Fruit fly (Drosophila melanogaster): ENCODE data around the gene betaggt-I.
A peak's percentile ranks its signal among the peaks of the same experiment; 100 is the strongest.

The betaggt-I gene

dm6 chr2L:4949453-4950045 is 4.2 kb downstream of the betaggt-I start, which contains the start of gene jet (continued):
- TF ChIP-seq ind (GFP tag; optimal IDR thresholded peaks at IDR 0.05) (no peak), fd64A (GFP tag; optimal IDR thresholded peaks at IDR 0.05) (no peak), Fer3 (tag; optimal IDR thresholded peaks at IDR 0.05) (no peak), CG15011 (GFP tag; optimal IDR thresholded peaks at IDR 0.05) (no peak), CG4360 (GFP tag; IDR thresholded peaks at IDR 0.05) (no peak), CG32767 (GFP tag; IDR thresholded peaks at IDR 0.05) (no peak), pros (GFP tag; optimal IDR thresholded peaks at IDR 0.05) (no peak), PHDP (tag; optimal IDR thresholded peaks at IDR 0.05) (no peak), CG15696 (tag; optimal IDR thresholded peaks at IDR 0.05) (no peak), scrt (GFP tag; optimal IDR thresholded peaks at IDR 0.05) (peak; percentile 1), Gug (GFP tag; IDR thresholded peaks at IDR 0.05) (no peak), stc (GFP tag; IDR thresholded peaks at IDR 0.05) (no peak), CG11504 (tag; optimal IDR thresholded peaks at IDR 0.05) (no peak), Hr78 (GFP tag; optimal IDR thresholded peaks at IDR 0.05) (no peak), knrl (GFP tag; IDR thresholded peaks at IDR 0.05; ENCODE audit: partially characterized antibody) (peak; percentile 63), CG11560 (tag; IDR thresholded peaks at IDR 0.05) (no peak), Awh (GFP tag; IDR thresholded peaks at IDR 0.05) (no peak), ems (GFP tag; optimal IDR thresholded peaks at IDR 0.05) (no peak), CG8478 (optimal IDR thresholded peaks at IDR 0.05) (no peak), Poxn (GFP tag; IDR thresholded peaks at IDR 0.05) (no peak), CG7928 (GFP tag; optimal IDR thresholded peaks at IDR 0.05) (no peak), CG8089 (GFP tag; optimal IDR thresholded peaks at IDR 0.05) (no peak), Sry-β (GFP tag; optimal IDR thresholded peaks at IDR 0.05) (no peak), Sox100B (GFP tag; optimal IDR thresholded peaks at IDR 0.05) (no peak), kah (GFP tag; optimal IDR thresholded peaks at IDR 0.05) (no peak), Ets97D (GFP tag; optimal IDR thresholded peaks at IDR 0.05) (no peak), chinmo (GFP tag; IDR thresholded peaks at IDR 0.05; ENCODE audit: partially characterized antibody) (0 out of 4 replicates have a peak, but pooled peaks have one; percentile 23), CG4820 (GFP tag; optimal IDR thresholded peaks at IDR 0.05) (no peak), CG9215 (GFP tag; IDR thresholded peaks at IDR 0.05) (no peak), B-H1 (GFP tag; IDR thresholded peaks at IDR 0.05) (no peak), CG42726 (GFP tag; IDR thresholded peaks at IDR 0.05; ENCODE audit: partially characterized antibody) (peak; percentile 63), CG7839 (tag; optimal IDR thresholded peaks at IDR 0.05) (no peak), CG17359 (tag; optimal IDR thresholded peaks at IDR 0.05) (no peak), dan (GFP tag; IDR thresholded peaks at IDR 0.05) (no peak), BEAF-32 (GFP tag; optimal IDR thresholded peaks at IDR 0.05) (peak; percentile 24), HmgD (GFP tag; optimal IDR thresholded peaks at IDR 0.05) (no peak), Abd-B (GFP tag; optimal IDR thresholded peaks at IDR 0.05) (peak; percentile 9), pb (GFP tag; optimal IDR thresholded peaks at IDR 0.05) (no peak), CG4854 (GFP tag; optimal IDR thresholded peaks at IDR 0.05) (no peak), gce (GFP tag; IDR thresholded peaks at IDR 0.05) (no peak), CG11723 (GFP tag; optimal IDR thresholded peaks at IDR 0.05) (no peak), CG13624 (GFP tag; optimal IDR thresholded peaks at IDR 0.05) (no peak), CG18011 (GFP tag; optimal IDR thresholded peaks at IDR 0.05) (no peak), CG14860 (GFP tag; IDR thresholded peaks at IDR 0.05; ENCODE audit: partially characterized antibody) (peak; percentile 27; the same call in 1 of the 3 replicates), CG6813 (GFP tag; optimal IDR thresholded peaks at IDR 0.05) (no peak), CG4617 (GFP tag; optimal IDR thresholded peaks at IDR 0.05; ENCODE audit: borderline replicate concordance) (peak; percentile 53), H15 (GFP tag; IDR thresholded peaks at IDR 0.05) (no peak), stwl (tag; optimal IDR thresholded peaks at IDR 0.05) (peak; percentile 49), Xbp1 (GFP tag; optimal IDR thresholded peaks at IDR 0.05) (no peak), amos (GFP tag; IDR thresholded peaks at IDR 0.05; ENCODE audit: partially characterized antibody) (peak; percentile 82)

Measured in whole organism, embryonic.